Worm (Caenorhabditis elegans): ENCODE results near the gene mboa-2.

DNA sequence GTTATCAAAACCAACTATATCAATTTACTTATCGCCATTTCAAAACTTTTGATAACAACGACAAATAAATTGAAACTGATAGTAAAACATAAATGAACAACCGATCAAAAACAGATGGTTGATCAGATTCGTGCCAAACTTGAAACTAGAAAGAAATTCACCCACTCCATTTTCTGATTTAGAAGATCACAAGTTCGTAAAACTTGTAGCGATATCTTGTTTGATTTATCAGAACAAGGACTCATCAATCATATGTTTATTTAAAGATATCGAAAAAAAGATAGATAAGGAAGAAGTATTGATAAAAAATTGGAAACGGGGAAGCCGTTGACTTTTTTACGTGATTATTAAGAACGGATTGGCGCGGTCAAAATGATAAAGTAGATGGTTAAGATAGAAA is 35.2 kb downstream of the mboa-2 start:
- no peak for TF ChIP-seq dmd-9 (GFP tag; IDR thresholded peaks at IDR 0.05)
- TF ChIP-seq F10B5.3 (tag; optimal IDR thresholded peaks at IDR 0.05) = no peak
- TF ChIP-seq gei-8 (GFP tag; optimal IDR thresholded peaks at IDR 0.05) = no peak
- no peak for TF ChIP-seq dpl-1 (GFP tag; optimal IDR thresholded peaks at IDR 0.05)
- TF ChIP-seq unc-62 (GFP tag; optimal IDR thresholded peaks at IDR 0.05 in 1 of 2) = no peak
- TF ChIP-seq unc-62 (tag; optimal IDR thresholded peaks at IDR 0.05) = no peak
- TF ChIP-seq lin-13 (GFP tag; optimal IDR thresholded peaks at IDR 0.05) = no peak
- TF ChIP-seq ztf-11 (tag; optimal IDR thresholded peaks at IDR 0.05) = no peak
